Worm (Caenorhabditis elegans) whole organism, L2 larva: ENCODE data around the gene szy-20.

ENCODE experiments used
- aly-2 ChIP-seq: fragments of 150-350 bp; optimal IDR thresholded peaks from 2 replicates; lab custom pipeline; 2014; ENCODE audit warnings: missing biosample characterization, missing genetic modification characterization
- ama-1 ChIP-seq: fragments of 150-350 bp; optimal IDR thresholded peaks from 2 replicates; lab custom pipeline; 2018; ENCODE audit warnings: inconsistent platforms
- elt-3 ChIP-seq: sonication (generic microtip); optimal IDR thresholded peaks from 2 replicates; lab custom pipeline; 2017; ENCODE audit warnings: missing biosample characterization, missing genetic modification characterization
- gmeb-1 ChIP-seq: fragments of 150-350 bp; optimal IDR thresholded peaks from 2 replicates; lab custom pipeline; 2014; ENCODE audit warnings: missing biosample characterization, missing genetic modification characterization

- TF ChIP-seq aly-2 (tag; lab: Kevin White, UChicago) (no peak), gmeb-1 (no peak), ama-1 (lab: Kevin White, UChicago) (no peak), elt-3 (no peak)
Observed at ce11 chrII:8987962-8988361, 18.8 kb upstream of the szy-20 start, which contains the start of gene C18E9.8.
